Worm (Caenorhabditis elegans) whole organism, L3 larva: ENCODE results near the gene srd-49.

ENCODE experiments used
- R02D3.7 ChIP-seq: fragments of 150-350 bp; optimal IDR thresholded peaks from 2 replicates; lab custom pipeline; 2014; ENCODE audit warnings: missing biosample characterization, missing genetic modification characterization
- ama-1 ChIP-seq: fragments of 150-350 bp; optimal IDR thresholded peaks from 2 replicates; lab custom pipeline; 2018
- nhr-23 ChIP-seq: fragments of 150-350 bp; optimal IDR thresholded peaks from 2 replicates; lab custom pipeline; 2014; ENCODE audit warnings: missing biosample characterization, missing genetic modification reagents, missing genetic modification characterization
- unc-62 ChIP-seq: fragments of 150-350 bp; sonication (generic microtip); optimal IDR thresholded peaks from 4 replicates; lab custom pipeline; 2014; ENCODE audit warnings: missing biosample characterization, missing genetic modification reagents, missing genetic modification characterization
- ztf-11 ChIP-seq: fragments of 150-350 bp; optimal IDR thresholded peaks from 2 replicates; lab custom pipeline; 2014; ENCODE audit warnings: missing biosample characterization, missing genetic modification characterization
- ztf-4 ChIP-seq: fragments of 150-350 bp; optimal IDR thresholded peaks from 2 replicates; lab custom pipeline; 2014; ENCODE audit warnings: missing biosample characterization, missing genetic modification characterization

- TF ChIP-seq ztf-11 (tag; lab: Kevin White, UChicago) (no peak), nhr-23 (tag; lab: Kevin White, UChicago) (no peak), unc-62 (GFP tag; lab: Kevin White, UChicago) (no peak), R02D3.7 (tag; lab: Kevin White, UChicago) (no peak), ama-1 (lab: Kevin White, UChicago) (no peak), ztf-4 (tag; lab: Kevin White, UChicago) (no peak)
Observed at ce11 chrV:10122670-10123069, 28.2 kb downstream of the srd-49 start, which contains the start of gene srxa-19.
